Worm (Caenorhabditis elegans): ENCODE results near the gene F53A9.7.
A peak's percentile ranks its signal among the peaks of the same experiment; 100 is the strongest.

Gene F53A9.7

ce11 chrX:8677873-8678272 is 38.8 kb downstream of the F53A9.7 start:
- no peak for TF ChIP-seq madf-10 (tag; optimal IDR thresholded peaks at IDR 0.05)
- no peak for TF ChIP-seq dox-1 (GFP tag; IDR thresholded peaks at IDR 0.05)
- no peak for TF ChIP-seq B0035.1 (tag; optimal IDR thresholded peaks at IDR 0.05)
- no peak for TF ChIP-seq hrde-1 (tag; optimal IDR thresholded peaks at IDR 0.05; ENCODE audit: borderline replicate concordance)
- TF ChIP-seq F39B2.1 (GFP tag; IDR thresholded peaks at IDR 0.05): no peak
- TF ChIP-seq zim-3 (tag; optimal IDR thresholded peaks at IDR 0.05): no peak
- no peak for TF ChIP-seq hmg-20 (GFP tag; IDR thresholded peaks at IDR 0.05)
- no peak for TF ChIP-seq madf-6 (GFP tag; IDR thresholded peaks at IDR 0.05)
- TF ChIP-seq dpff-1 (tag; optimal IDR thresholded peaks at IDR 0.05): no peak
- no peak for TF ChIP-seq madf-3 (GFP tag; IDR thresholded peaks at IDR 0.05)
- no peak for TF ChIP-seq akir-1 (GFP tag; optimal IDR thresholded peaks at IDR 0.05)

- TF ChIP-seq F57C9.4 (tag; optimal IDR thresholded peaks at IDR 0.05): no peak
- TF ChIP-seq B0035.1 (tag; optimal IDR thresholded peaks at IDR 0.05): no peak
- TF ChIP-seq F10E7.11 (tag; optimal IDR thresholded peaks at IDR 0.05): no peak
- TF ChIP-seq repo-1 (tag; optimal IDR thresholded peaks at IDR 0.05): no peak
- TF ChIP-seq madf-8 (GFP tag; conservative IDR thresholded peaks at IDR 0.05): no peak
- no peak for TF ChIP-seq snpc-4 (GFP tag; optimal IDR thresholded peaks at IDR 0.05)
- TF ChIP-seq snpc-4 (tag; optimal IDR thresholded peaks at IDR 0.05): no peak
- TF ChIP-seq let-607 (tag; optimal IDR thresholded peaks at IDR 0.05): no peak
- TF ChIP-seq ceh-91 (GFP tag; IDR thresholded peaks at IDR 0.05): no peak
- TF ChIP-seq let-526 (GFP tag; IDR thresholded peaks at IDR 0.05): no peak
- TF ChIP-seq madf-3 (GFP tag; IDR thresholded peaks at IDR 0.05): no peak
- TF ChIP-seq T07F8.4 (tag; optimal IDR thresholded peaks at IDR 0.05): no peak
- no peak for TF ChIP-seq zim-3 (tag; optimal IDR thresholded peaks at IDR 0.05)
- no peak for TF ChIP-seq K11D2.4 (GFP tag; IDR thresholded peaks at IDR 0.05)
- TF ChIP-seq dox-1 (GFP tag; IDR thresholded peaks at IDR 0.05): no peak
- no peak for TF ChIP-seq egl-44 (GFP tag; IDR thresholded peaks at IDR 0.05)
Observed at ce11 chrX:8677320-8677719, 39.4 kb downstream of the F53A9.7 start.

ce11 chrX:8676088-8676779 is 40.5 kb downstream of the F53A9.7 start:
- TF ChIP-seq nfya-1 (tag; optimal IDR thresholded peaks at IDR 0.05; ENCODE audit: borderline replicate concordance, insufficient read depth) (no peak), gei-17 (GFP tag; optimal IDR thresholded peaks at IDR 0.05) (no peak), xnd-1 (tag; optimal IDR thresholded peaks at IDR 0.05) (no peak), nfyb-1 (GFP tag; IDR thresholded peaks at IDR 0.05) (no peak), lin-40 (tag; optimal IDR thresholded peaks at IDR 0.05) (peak; percentile 64), F57A8.1 (GFP tag; optimal IDR thresholded peaks at IDR 0.05) (no peak), lir-1 (GFP tag; conservative IDR thresholded peaks at IDR 0.05) (no peak), ztf-26 (tag; optimal IDR thresholded peaks at IDR 0.05) (peak; percentile 73), hsf-1 (GFP tag; IDR thresholded peaks at IDR 0.05) (no peak), fkh-3 (tag; optimal IDR thresholded peaks at IDR 0.05) (no peak), hmg-20 (GFP tag; IDR thresholded peaks at IDR 0.05) (no peak), atf-7 (tag; optimal IDR thresholded peaks at IDR 0.05) (peak; percentile 31), hmg-1.2 (GFP tag; IDR thresholded peaks at IDR 0.05) (no peak), B0035.1 (tag; optimal IDR thresholded peaks at IDR 0.05) (no peak), lsl-1 (GFP tag; optimal IDR thresholded peaks at IDR 0.05) (no peak), nhr-120 (GFP tag; IDR thresholded peaks at IDR 0.05) (no peak), somi-1 (GFP tag; optimal IDR thresholded peaks at IDR 0.05) (peak; percentile 64), snpc-1.3 (tag; optimal IDR thresholded peaks at IDR 0.05; ENCODE audit: insufficient read depth) (no peak), aptf-2 (GFP tag; conservative IDR thresholded peaks at IDR 0.05) (no peak), nhr-27 (tag; optimal IDR thresholded peaks at IDR 0.05) (no peak), F23B12.7 (tag; optimal IDR thresholded peaks at IDR 0.05; ENCODE audit: insufficient read depth) (no peak), mes-4 (tag; optimal IDR thresholded peaks at IDR 0.05) (no peak), nhr-80 (tag; optimal IDR thresholded peaks at IDR 0.05) (peak; percentile 88)

Data from whole organism, young adult.